Worm (Caenorhabditis elegans) whole organism, L1 larva: ENCODE data around the gene F02D10.6.
A peak's percentile ranks its signal among the peaks of the same experiment; 100 is the strongest.
"Not testable (repeated sequence)": the region's sequence is repeated elsewhere in the genome, so short reads cannot be mapped to it uniquely, and the experiment has no call there.

Experiments
- C34B4.2 ChIP-seq: sonication (generic microtip); optimal IDR thresholded peaks from 2 replicates; lab custom pipeline; 2017; ENCODE audit warnings: mild to moderate bottlenecking, missing genetic modification characterization, missing compliant biosample characterization
- aha-1 ChIP-seq: fragments of 150-350 bp; optimal IDR thresholded peaks from 2 replicates; lab custom pipeline; 2014; ENCODE audit warnings: missing biosample characterization, missing genetic modification characterization
- alr-1 ChIP-seq: fragments of 200-800 bp; sonication (Bioruptor generic); optimal IDR thresholded peaks from 2 replicates; lab custom pipeline; 2018; ENCODE audit warnings: borderline replicate concordance, mild to moderate bottlenecking, missing genetic modification characterization, missing compliant biosample characterization
- ceh-8 ChIP-seq: fragments of 200-800 bp; sonication (Bioruptor generic); optimal IDR thresholded peaks from 2 replicates; lab custom pipeline; 2018; ENCODE audit warnings: mild to moderate bottlenecking, missing genetic modification characterization, moderate library complexity, missing compliant biosample characterization
- dpl-1 ChIP-seq, 3 experiments: fragments of 150-350 bp in 2 of 3; sonication (generic microtip) in 1 of 3; optimal IDR thresholded peaks; 2 replicates each; lab custom pipeline; 2014 to 2017; ENCODE audit warnings: missing biosample characterization in 3 of 3, missing genetic modification characterization in 3 of 3, missing genetic modification reagents in 3 of 3
- dsc-1 ChIP-seq: sonication (generic microtip); optimal IDR thresholded peaks from 2 replicates; lab custom pipeline; 2016; ENCODE audit warnings: mild to moderate bottlenecking, missing genetic modification characterization, missing compliant biosample characterization
- efl-1 ChIP-seq, 4 experiments: fragments of 150-350 bp; optimal IDR thresholded peaks in 3 of 4; peaks in 1 of 4; 1 replicate in 1 of 4; 2 replicates in 3 of 4; lab custom pipeline; 2014; ENCODE audit warnings: missing biosample characterization in 2 of 4, missing genetic modification characterization in 2 of 4, missing genetic modification reagents in 2 of 4
- efl-3 ChIP-seq: fragments of 200-800 bp; sonication (Bioruptor generic); optimal IDR thresholded peaks from 2 replicates; lab custom pipeline; 2018; ENCODE audit warnings: mild to moderate bottlenecking, missing genetic modification characterization, missing compliant biosample characterization
- egl-13 ChIP-seq: sonication (generic microtip); optimal IDR thresholded peaks from 2 replicates; lab custom pipeline; 2016; ENCODE audit warnings: missing genotype, missing genetic modification reagents, missing genetic modification characterization, missing compliant biosample characterization
- elt-3 ChIP-seq, 6 experiments: fragments of 150-350 bp in 1 of 6; sonication (generic microtip); optimal IDR thresholded peaks; 2 replicates each; lab custom pipeline; 2017 to 2018; ENCODE audit warnings: missing biosample characterization in 6 of 6, missing genetic modification characterization in 6 of 6, inconsistent platforms in 1 of 6
- fkh-8 ChIP-seq: sonication (generic microtip); optimal IDR thresholded peaks from 2 replicates; lab custom pipeline; 2016; ENCODE audit warnings: mild to moderate bottlenecking, missing genetic modification characterization, missing compliant biosample characterization
- fos-1 ChIP-seq: fragments of 150-350 bp; optimal IDR thresholded peaks from 2 replicates; lab custom pipeline; 2014; ENCODE audit warnings: missing biosample characterization, missing genetic modification characterization
- hlh-4 ChIP-seq: sonication (generic microtip); optimal IDR thresholded peaks from 2 replicates; lab custom pipeline; 2016; ENCODE audit warnings: mild to moderate bottlenecking, missing genetic modification characterization, missing compliant biosample characterization
- hpl-2 ChIP-seq: fragments of 150-350 bp; optimal IDR thresholded peaks from 2 replicates; lab custom pipeline; 2014; ENCODE audit warnings: missing biosample characterization, missing genetic modification reagents, missing genetic modification characterization
- irx-1 ChIP-seq: sonication (generic microtip); optimal IDR thresholded peaks from 2 replicates; lab custom pipeline; 2016; ENCODE audit warnings: missing genetic modification characterization, missing compliant biosample characterization
- jun-1 ChIP-seq: fragments of 150-350 bp; optimal IDR thresholded peaks from 2 replicates; lab custom pipeline; 2014; ENCODE audit warnings: missing biosample characterization, missing genetic modification reagents, missing genetic modification characterization
- lin-35 ChIP-seq, 2 experiments: fragments of 150-350 bp; optimal IDR thresholded peaks; 2 replicates each; lab custom pipeline; 2014; ENCODE audit warnings: missing biosample characterization in 2 of 2, missing genetic modification characterization in 2 of 2, missing genetic modification reagents in 2 of 2
- lin-39 ChIP-seq: fragments of 150-350 bp; optimal IDR thresholded peaks from 2 replicates; lab custom pipeline; 2014; ENCODE audit warnings: missing biosample characterization, missing genetic modification reagents, missing genetic modification characterization
- lsy-2 ChIP-seq, 2 experiments: fragments of 150-350 bp; optimal IDR thresholded peaks; 2 replicates each; lab custom pipeline; 2014; ENCODE audit warnings: missing biosample characterization in 2 of 2, missing genetic modification characterization in 2 of 2
- mef-2 ChIP-seq: fragments of 150-350 bp; optimal IDR thresholded peaks from 2 replicates; lab custom pipeline; 2014; ENCODE audit warnings: missing biosample characterization, missing genetic modification characterization
- nhr-12 ChIP-seq: sonication (generic microtip); optimal IDR thresholded peaks from 2 replicates; lab custom pipeline; 2017; ENCODE audit warnings: missing biosample characterization, missing genetic modification characterization
- nhr-19 ChIP-seq: fragments of 200-800 bp; sonication (Bioruptor generic); conservative IDR thresholded peaks from 2 replicates; pipeline ENCODE4 v1.3.6; 2022; ENCODE audit warnings: missing genetic modification characterization, missing compliant biosample characterization
- nhr-20 ChIP-seq: sonication (generic microtip); optimal IDR thresholded peaks from 2 replicates; lab custom pipeline; 2016; ENCODE audit warnings: mild to moderate bottlenecking, missing genetic modification characterization, missing compliant biosample characterization
- nhr-47 ChIP-seq: sonication (generic microtip); optimal IDR thresholded peaks from 2 replicates; lab custom pipeline; 2016; ENCODE audit warnings: mild to moderate bottlenecking, missing genetic modification characterization, moderate library complexity, missing compliant biosample characterization
- nhr-71 ChIP-seq: sonication (generic microtip); optimal IDR thresholded peaks from 2 replicates; lab custom pipeline; 2016; ENCODE audit warnings: mild to moderate bottlenecking, missing genetic modification characterization, moderate library complexity, missing compliant biosample characterization
- nhr-84 ChIP-seq: sonication (generic microtip); optimal IDR thresholded peaks from 2 replicates; lab custom pipeline; 2017; ENCODE audit warnings: missing biosample characterization, missing genetic modification characterization
- nhr-85 ChIP-seq: sonication (generic microtip); peaks from one replicate; lab custom pipeline; 2016; ENCODE audit warnings: missing genetic modification characterization, inconsistent platforms, missing compliant biosample characterization
- pax-3 ChIP-seq: fragments of 200-800 bp; sonication (Bioruptor generic); optimal IDR thresholded peaks from 2 replicates; lab custom pipeline; 2018; ENCODE audit warnings: mild to moderate bottlenecking, missing genetic modification characterization, moderate library complexity, missing compliant biosample characterization
- snu-23 ChIP-seq: sonication (generic microtip); optimal IDR thresholded peaks from 2 replicates; lab custom pipeline; 2016; ENCODE audit warnings: missing genetic modification characterization, missing compliant biosample characterization
- sox-4 ChIP-seq: sonication (generic microtip); optimal IDR thresholded peaks from 2 replicates; lab custom pipeline; 2016; ENCODE audit warnings: missing genetic modification characterization, missing compliant biosample characterization
- sptf-1 ChIP-seq: fragments of 150-350 bp; optimal IDR thresholded peaks from 2 replicates; lab custom pipeline; 2014; ENCODE audit warnings: missing biosample characterization, missing genetic modification characterization
- sup-37 ChIP-seq: fragments of 200-800 bp; sonication (Bioruptor generic); optimal IDR thresholded peaks from 2 replicates; lab custom pipeline; 2018; ENCODE audit warnings: mild to moderate bottlenecking, missing genetic modification characterization, missing compliant biosample characterization
- tlp-1 ChIP-seq: fragments of 150-350 bp; optimal IDR thresholded peaks from 2 replicates; lab custom pipeline; 2014; ENCODE audit warnings: missing biosample characterization, missing genetic modification characterization
- unc-130 ChIP-seq: fragments of 150-350 bp; optimal IDR thresholded peaks from 2 replicates; lab custom pipeline; 2017; ENCODE audit warnings: missing biosample characterization, missing genetic modification characterization, inconsistent platforms
- unc-30 ChIP-seq: sonication (generic microtip); optimal IDR thresholded peaks from 2 replicates; lab custom pipeline; 2017; ENCODE audit warnings: missing biosample characterization, missing genetic modification characterization
- vab-15 ChIP-seq: sonication (generic microtip); optimal IDR thresholded peaks from 2 replicates; lab custom pipeline; 2017; ENCODE audit warnings: missing genotype, mild to moderate bottlenecking, missing genetic modification characterization, missing compliant biosample characterization
- xbp-1 ChIP-seq: sonication (generic microtip); optimal IDR thresholded peaks from 2 replicates; lab custom pipeline; 2016; ENCODE audit warnings: missing genetic modification characterization, missing compliant biosample characterization
- zip-4 ChIP-seq: fragments of 200-800 bp; sonication (Bioruptor generic); optimal IDR thresholded peaks from 2 replicates; lab custom pipeline; 2018; ENCODE audit warnings: mild to moderate bottlenecking, missing genetic modification characterization, moderate library complexity, missing compliant biosample characterization

F02D10.6 gene

ce11 chrX:13442446-13442845, 9.0 kb downstream of the F02D10.6 start (continued):
- TF ChIP-seq xbp-1 (tag; lab: Kevin White, UChicago): peak; percentile 30
- TF ChIP-seq lin-35 (GFP tag; optimal IDR thresholded peaks at IDR 0.05; lab: Kevin White, UChicago): peak in 1 of 2 experiments; percentile 45
- no peak for TF ChIP-seq efl-3 (GFP tag; lab: Kevin White, UChicago)
- TF ChIP-seq C34B4.2 (tag; lab: Kevin White, UChicago): no peak
- peak; percentile 43 for TF ChIP-seq egl-13 (tag; lab: Kevin White, UChicago)
- no peak for TF ChIP-seq aha-1 (tag; lab: Kevin White, UChicago)
- TF ChIP-seq zip-4: no peak
- peak; percentile 5 to 44 for TF ChIP-seq lsy-2 (tag; optimal IDR thresholded peaks at IDR 0.05; lab: Kevin White, UChicago)
- no peak for TF ChIP-seq nhr-85 (tag; lab: Kevin White, UChicago)
- peak; percentile 74 for TF ChIP-seq snu-23
- TF ChIP-seq jun-1 (tag; lab: Kevin White, UChicago): peak; percentile 57
- TF ChIP-seq dpl-1 (GFP tag; optimal IDR thresholded peaks at IDR 0.05; lab: Kevin White, UChicago): no peak
- TF ChIP-seq nhr-84 (tag; lab: Kevin White, UChicago): no peak
- no peak for TF ChIP-seq sptf-1
- no peak for TF ChIP-seq hlh-4 (tag; lab: Kevin White, UChicago)
- peak; percentile 33 for TF ChIP-seq sox-4
- no peak for TF ChIP-seq nhr-12 (tag; lab: Kevin White, UChicago)
- no peak for TF ChIP-seq mef-2 (tag; lab: Kevin White, UChicago)
- peak; percentile 33 for TF ChIP-seq fos-1
- no peak for TF ChIP-seq alr-1 (tag; lab: Kevin White, UChicago)
- peak; percentile 53 for TF ChIP-seq nhr-71 (tag; lab: Kevin White, UChicago)
- no peak for TF ChIP-seq unc-30
- TF ChIP-seq elt-3 (tag; optimal IDR thresholded peaks at IDR 0.05; lab: Kevin White, UChicago): no peak
- peak; percentile 47 for TF ChIP-seq fkh-8
- TF ChIP-seq lin-39: no peak
- peak; percentile 79 for TF ChIP-seq nhr-47 (tag; lab: Kevin White, UChicago)
- no peak for TF ChIP-seq tlp-1 (tag; lab: Kevin White, UChicago)
- no peak for TF ChIP-seq unc-130
- TF ChIP-seq nhr-20: peak; percentile 46
- TF ChIP-seq hpl-2 (GFP tag; lab: Kevin White, UChicago): no peak
- TF ChIP-seq vab-15 (tag; lab: Kevin White, UChicago): no peak

ce11 chrX:13435790-13436472, 15.5 kb downstream of the F02D10.6 start, which contains the start of gene jmjd-3.3:
jmjd-3.3 (plus strand) TSS chrX:13436422.
- TF ChIP-seq nhr-85 (tag; lab: Kevin White, UChicago): no peak
- TF ChIP-seq ceh-8 (GFP tag; lab: Kevin White, UChicago): no peak
- no peak for TF ChIP-seq sup-37
- TF ChIP-seq efl-1 (optimal IDR thresholded peaks at IDR 0.05; lab: Kevin White, UChicago): no peak
- peak in 1 of 2 experiments; percentile 43 for TF ChIP-seq efl-1 (GFP tag; optimal IDR thresholded peaks at IDR 0.05 in 1 of 2; lab: Kevin White, UChicago)

DNA sequence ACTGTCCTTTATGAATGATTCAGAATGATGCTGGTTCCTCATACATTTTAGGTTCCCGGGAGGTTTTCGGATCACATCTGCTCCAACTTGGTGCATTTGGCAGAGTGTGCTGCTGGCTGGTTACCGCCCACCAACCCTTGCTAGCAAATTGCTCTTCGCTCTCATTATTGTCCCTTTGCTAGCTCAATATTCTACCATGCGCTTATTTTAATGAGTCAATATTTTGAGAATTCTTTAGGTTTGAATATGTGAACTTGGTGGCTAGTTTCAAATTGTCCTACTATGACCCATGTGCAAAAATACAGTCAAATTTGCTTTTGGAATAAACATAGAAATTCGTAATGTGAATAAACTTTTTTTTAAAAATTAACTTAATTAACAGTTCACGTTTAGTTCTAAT, 16.4 kb downstream of the F02D10.6 start:
- peak; percentile 21 for TF ChIP-seq dsc-1 (tag; lab: Kevin White, UChicago)
- TF ChIP-seq irx-1: no peak

ce11 chrX:13431388-13431787, 20.1 kb downstream of the F02D10.6 start, which contains the start of gene C29F7.10:
C29F7.10 (minus strand) TSS chrX:13431488.
- TF ChIP-seq nhr-19; pax-3 (tag; lab: Kevin White, UChicago); alr-1 (tag; lab: Kevin White, UChicago): not testable (repeated sequence)
